Worm (Caenorhabditis elegans) whole organism, L4 larva: ENCODE data around the gene clec-181.

Source experiments
- aly-2 ChIP-seq: sonication (generic microtip); optimal IDR thresholded peaks from 2 replicates; lab custom pipeline; 2018; ENCODE audit warnings: missing biosample characterization, missing genetic modification characterization
- fos-1 ChIP-seq: fragments of 150-350 bp; optimal IDR thresholded peaks from 2 replicates; lab custom pipeline; 2014; ENCODE audit warnings: missing biosample characterization, missing genetic modification characterization
- tag-97 ChIP-seq: fragments of 200-800 bp; sonication (Bioruptor generic); IDR thresholded peaks from 2 replicates; pipeline ENCODE4 v1.3.6; 2022; ENCODE audit warnings: missing genetic modification characterization, missing compliant biosample characterization
- unc-130 ChIP-seq: sonication (generic microtip); optimal IDR thresholded peaks from 2 replicates; lab custom pipeline; 2016; ENCODE audit warnings: missing genetic modification reagents, missing genetic modification characterization, missing compliant biosample characterization

ce11 chrIV:8627328-8627727, 31.5 kb downstream of the clec-181 start, which contains the start of gene F42A9.11:
- TF ChIP-seq fos-1 (tag; lab: Kevin White, UChicago) (no peak), tag-97 (GFP tag; lab: Robert Waterston, UW) (no peak), aly-2 (tag; lab: Kevin White, UChicago) (no peak), unc-130 (GFP tag; lab: Kevin White, UChicago) (no peak)
